Fruit fly (Drosophila melanogaster): ENCODE measurements around the gene Spase22-23.

The Spase22-23 gene

DNA sequence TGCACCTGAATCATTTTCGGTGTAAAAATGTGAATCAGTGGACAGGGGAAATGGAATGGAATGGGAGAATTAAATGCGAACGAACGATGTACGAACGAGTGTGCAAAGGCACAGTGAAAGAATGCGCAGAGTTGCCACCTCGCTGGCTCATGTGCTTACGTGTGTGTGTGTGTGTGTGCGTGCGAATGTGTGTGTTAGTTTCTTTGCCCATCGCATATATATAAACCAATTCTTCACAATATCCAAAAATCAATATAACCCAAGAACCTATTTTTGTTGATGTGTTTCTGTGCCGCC, 1.3 kb upstream of the Spase22-23 start:
- TF ChIP-seq Deaf1 (tag; optimal IDR thresholded peaks at IDR 0.05) (peak; percentile 12), sd (tag; optimal IDR thresholded peaks at IDR 0.05) (peak; percentile 99), psq (GFP tag; optimal IDR thresholded peaks at IDR 0.05) (peak; percentile 94), mirr (GFP tag; optimal IDR thresholded peaks at IDR 0.05) (peak; percentile 37), Ada2b (GFP tag; IDR thresholded peaks at IDR 0.05) (0 out of 2 replicates have a peak, but pooled peaks have one; percentile 6), bowl (GFP tag; IDR thresholded peaks at IDR 0.05) (no peak), CG15479 (GFP tag; optimal IDR thresholded peaks at IDR 0.05) (peak; percentile 10), CG34422 (GFP tag; IDR thresholded peaks at IDR 0.05) (peak; percentile 51; the same call in 1 of the 3 replicates), cg (GFP tag; optimal IDR thresholded peaks at IDR 0.05) (peak; percentile 93), HLH3B (GFP tag; IDR thresholded peaks at IDR 0.05) (0 out of 2 replicates have a peak, but pooled peaks have one; percentile 17), CG15514 (GFP tag; optimal IDR thresholded peaks at IDR 0.05) (peak; percentile 30), vnd (GFP tag; IDR thresholded peaks at IDR 0.05; ENCODE audit: partially characterized antibody) (peak; percentile 32; the same call in 1 of the 3 replicates), Dref (GFP tag; IDR thresholded peaks at IDR 0.05) (0 out of 2 replicates have a peak, but pooled peaks have one; percentile 29), ci (GFP tag; IDR thresholded peaks at IDR 0.05) (0 out of 3 replicates have a peak, but pooled peaks have one; percentile 8), chm (GFP tag; IDR thresholded peaks at IDR 0.05) (peak; percentile 41; the same call in 1 of the 2 replicates), stc (GFP tag; IDR thresholded peaks at IDR 0.05) (0 out of 2 replicates have a peak, but pooled peaks have one; percentile 38), CrebB (tag; optimal IDR thresholded peaks at IDR 0.05) (peak; percentile 25), CG10147 (GFP tag; optimal IDR thresholded peaks at IDR 0.05) (no peak), CG2120 (GFP tag; optimal IDR thresholded peaks at IDR 0.05) (no peak), CG30403 (GFP tag; optimal IDR thresholded peaks at IDR 0.05) (no peak), ro (GFP tag; IDR thresholded peaks at IDR 0.05) (no peak), pzg (GFP tag; optimal IDR thresholded peaks at IDR 0.05) (peak; percentile 25), CG4282 (GFP tag; optimal IDR thresholded peaks at IDR 0.05) (peak; percentile 6), HLHmδ (GFP tag; optimal IDR thresholded peaks at IDR 0.05) (peak; percentile 58), Rfx (GFP tag; IDR thresholded peaks at IDR 0.05) (peak; percentile 15; the same call in 1 of the 2 replicates), stwl (tag; optimal IDR thresholded peaks at IDR 0.05) (peak; percentile 27), CG11560 (tag; IDR thresholded peaks at IDR 0.05) (no peak), toy (GFP tag; IDR thresholded peaks at IDR 0.05) (no peak), zen2 (GFP tag; IDR thresholded peaks at IDR 0.05; ENCODE audit: partially characterized antibody) (0 out of 3 replicates have a peak, but pooled peaks have one; percentile 9), CG13624 (GFP tag; optimal IDR thresholded peaks at IDR 0.05) (peak; percentile 21), nerfin-1 (tag; optimal IDR thresholded peaks at IDR 0.05) (peak; percentile 92), Pdp1 (GFP tag; optimal IDR thresholded peaks at IDR 0.05) (peak in 1 of 2 experiments; percentile 5), CG9817 (tag; optimal IDR thresholded peaks at IDR 0.05) (no peak), peb (GFP tag; IDR thresholded peaks at IDR 0.05) (no peak), Abd-B (GFP tag; optimal IDR thresholded peaks at IDR 0.05) (no peak), HLH54F (GFP tag; optimal IDR thresholded peaks at IDR 0.05) (no peak), CG1603 (tag; optimal IDR thresholded peaks at IDR 0.05) (no peak), pfk (GFP tag; optimal IDR thresholded peaks at IDR 0.05) (peak; percentile 36), crp (GFP tag; optimal IDR thresholded peaks at IDR 0.05) (peak in 1 of 2 experiments; percentile 6), Med (GFP tag) (peak; percentile 59), CG2712 (tag; optimal IDR thresholded peaks at IDR 0.05) (no peak), vvl (GFP tag; IDR thresholded peaks at IDR 0.05) (0 out of 2 replicates have a peak, but pooled peaks have one; percentile 20), rib (GFP tag; IDR thresholded peaks at IDR 0.05) (0 out of 2 replicates have a peak, but pooled peaks have one; percentile 16), CG10543 (GFP tag; optimal IDR thresholded peaks at IDR 0.05) (peak; percentile 1), Ets65A (GFP tag) (no peak), MTF-1 (GFP tag; optimal IDR thresholded peaks at IDR 0.05; ENCODE audit: borderline replicate concordance) (no peak), CG3847 (GFP tag; IDR thresholded peaks at IDR 0.05) (0 out of 2 replicates have a peak, but pooled peaks have one; percentile 36), Opbp (GFP tag; IDR thresholded peaks at IDR 0.05; ENCODE audit: partially characterized antibody) (peak; percentile 57; the same call in 2 of the 3 replicates), chinmo (GFP tag; IDR thresholded peaks at IDR 0.05; ENCODE audit: partially characterized antibody) (peak; percentile 67; the same call in 2 of the 4 replicates)
